Fruit fly (Drosophila melanogaster): Measurements from ENCODE around the gene chas.

The chas gene

DNA sequence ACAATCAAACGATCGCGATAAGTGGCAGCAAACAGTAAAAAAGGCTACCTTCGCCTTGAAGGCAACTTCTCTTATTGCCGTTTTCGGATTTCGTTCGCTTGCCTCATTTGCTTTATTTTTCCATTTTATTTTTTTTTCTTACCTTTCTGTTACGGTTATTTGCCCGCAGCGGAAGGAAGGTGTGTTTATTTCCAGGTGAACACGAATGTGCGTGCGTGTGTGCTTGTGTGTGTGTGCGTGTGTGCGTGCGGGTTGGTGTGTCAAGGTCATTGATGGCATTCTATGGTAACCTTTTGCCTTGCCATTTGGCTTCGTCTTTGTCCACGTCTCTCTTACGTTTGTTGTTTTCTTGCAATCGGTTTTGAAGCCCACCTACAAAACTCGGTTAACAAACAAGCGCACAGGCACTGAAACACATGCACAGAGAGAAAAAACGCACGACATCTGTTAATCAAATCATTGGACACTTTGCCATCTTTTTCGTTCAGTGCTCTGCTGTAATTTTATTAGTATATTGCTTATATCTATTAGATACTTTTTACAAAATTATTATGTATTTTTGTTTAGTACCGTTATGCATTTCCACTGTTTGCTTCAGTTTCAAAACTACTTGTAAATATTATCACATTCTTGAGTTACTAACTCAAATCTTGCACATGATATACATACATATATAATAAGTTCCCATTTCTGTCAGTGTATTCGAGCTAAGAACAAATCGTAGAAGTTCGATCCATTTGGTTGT, 14.6 kb upstream of the chas start (continued):
- TF ChIP-seq CG12299 (tag; optimal IDR thresholded peaks at IDR 0.05) (no peak), Sin3A (optimal IDR thresholded peaks at IDR 0.05) (no peak), YL-1 (GFP tag; optimal IDR thresholded peaks at IDR 0.05) (no peak), lbe (GFP tag; optimal IDR thresholded peaks at IDR 0.05) (no peak), CG12104 (GFP tag; optimal IDR thresholded peaks at IDR 0.05) (peak; percentile 23), E2f1 (GFP tag; IDR thresholded peaks at IDR 0.05) (peak; percentile 29; the same call in 1 of the 2 replicates), twi (tag; optimal IDR thresholded peaks at IDR 0.05) (no peak), inv (GFP tag; IDR thresholded peaks at IDR 0.05; ENCODE audit: partially characterized antibody) (no peak), Chrac-16 (GFP tag; optimal IDR thresholded peaks at IDR 0.05) (peak; percentile 57), CG11695 (GFP tag; IDR thresholded peaks at IDR 0.05) (peak; percentile 56; the same call in 2 of the 3 replicates), CG14965 (GFP tag; optimal IDR thresholded peaks at IDR 0.05; ENCODE audit: borderline replicate concordance) (no peak), ase (GFP tag; IDR thresholded peaks at IDR 0.05) (peak; percentile 66), CG6654 (GFP tag; optimal IDR thresholded peaks at IDR 0.05) (peak; percentile 29), CG6272 (GFP tag; IDR thresholded peaks at IDR 0.05) (peak; percentile 27; the same call in 1 of the 2 replicates), CG12155 (GFP tag; optimal IDR thresholded peaks at IDR 0.05) (no peak), CG8281 (tag; optimal IDR thresholded peaks at IDR 0.05) (no peak), CG17361 (GFP tag; IDR thresholded peaks at IDR 0.05) (peak; percentile 90), hb (GFP tag; IDR thresholded peaks at IDR 0.05; ENCODE audit: partially characterized antibody) (no peak), Stat92E (GFP tag; optimal IDR thresholded peaks at IDR 0.05) (no peak), CG11085 (GFP tag; IDR thresholded peaks at IDR 0.05) (peak; percentile 51), CG7372 (GFP tag; IDR thresholded peaks at IDR 0.05) (peak; percentile 52), ab (GFP tag; optimal IDR thresholded peaks at IDR 0.05) (no peak), CG3847 (GFP tag; IDR thresholded peaks at IDR 0.05) (peak; percentile 16), fd102C (GFP tag; optimal IDR thresholded peaks at IDR 0.05) (peak; percentile 44), ftz-f1 (GFP tag; optimal IDR thresholded peaks at IDR 0.05) (peak; percentile 34), Sry-β (GFP tag; optimal IDR thresholded peaks at IDR 0.05) (no peak), ac (GFP tag; optimal IDR thresholded peaks at IDR 0.05) (no peak), eyg (GFP tag; optimal IDR thresholded peaks at IDR 0.05) (no peak), CG4328 (GFP tag; optimal IDR thresholded peaks at IDR 0.05) (no peak), HLH4C (GFP tag; IDR thresholded peaks at IDR 0.05; ENCODE audit: partially characterized antibody) (no peak), aop (GFP tag; IDR thresholded peaks at IDR 0.05) (no peak), Adf1 (GFP tag; IDR thresholded peaks at IDR 0.05) (no peak), Ptx1 (GFP tag; IDR thresholded peaks at IDR 0.05) (peak; percentile 66), sens (GFP tag) (no peak), CG9727 (GFP tag; optimal IDR thresholded peaks at IDR 0.05) (peak; percentile 82), Doc3 (GFP tag; IDR thresholded peaks at IDR 0.05; ENCODE audit: partially characterized antibody) (no peak), Xbp1 (GFP tag; optimal IDR thresholded peaks at IDR 0.05) (peak; percentile 50), ERR (GFP tag; optimal IDR thresholded peaks at IDR 0.05) (no peak), jumu (GFP tag; optimal IDR thresholded peaks at IDR 0.05) (no peak), CG10979 (tag; optimal IDR thresholded peaks at IDR 0.05) (peak; percentile 73), vnd (GFP tag; IDR thresholded peaks at IDR 0.05; ENCODE audit: partially characterized antibody) (no peak), CG31224 (GFP tag; IDR thresholded peaks at IDR 0.05) (peak; percentile 53), az2 (GFP tag; optimal IDR thresholded peaks at IDR 0.05) (peak; percentile 47), ttk (GFP tag; IDR thresholded peaks at IDR 0.05) (peak; percentile 42), CG12219 (GFP tag; optimal IDR thresholded peaks at IDR 0.05) (peak; percentile 45), row (GFP tag; IDR thresholded peaks at IDR 0.05) (peak; percentile 29; the same call in 2 of the 3 replicates), CG1832 (GFP tag; optimal IDR thresholded peaks at IDR 0.05) (no peak), p53 (GFP tag; optimal IDR thresholded peaks at IDR 0.05) (no peak), lov (optimal IDR thresholded peaks at IDR 0.05) (no peak), lov (GFP tag; IDR thresholded peaks at IDR 0.05) (no peak)

Data from whole organism, embryonic.